Fruit fly (Drosophila melanogaster) whole organism, embryonic: ENCODE measurements around the gene mRpL24.

Experiments used
- Ada2b ChIP-seq: fragments of 200-800 bp; sonication (Bioruptor generic); IDR thresholded peaks from 2 replicates; pipeline ENCODE4 v1.3.6; 2022; ENCODE audit warnings: missing biosample characterization, missing genetic modification characterization
- Antp ChIP-seq: fragments of 200-800 bp; sonication (Bioruptor generic); optimal IDR thresholded peaks from 3 replicates; lab custom pipeline; 2016; ENCODE audit warnings: missing biosample characterization, missing genetic modification characterization
- Bdp1 ChIP-seq: fragments of 200-800 bp; sonication (Bioruptor generic); optimal IDR thresholded peaks from 3 replicates; lab custom pipeline; 2016; ENCODE audit warnings: missing biosample characterization, missing genetic modification characterization
- Bteb2 ChIP-seq: fragments of 200-800 bp; sonication (Bioruptor generic); optimal IDR thresholded peaks from 2 replicates; lab custom pipeline; 2016; ENCODE audit warnings: missing biosample characterization, missing genetic modification characterization
- CG1024 ChIP-seq: fragments of 200-800 bp; sonication (Bioruptor generic); IDR thresholded peaks from 2 replicates; pipeline ENCODE4 v1.3.6; 2022; ENCODE audit warnings: missing biosample characterization, missing genetic modification characterization
- CG10565 ChIP-seq: fragments of 200-800 bp; sonication (Bioruptor generic); optimal IDR thresholded peaks from 3 replicates; lab custom pipeline; 2016; ENCODE audit warnings: missing biosample characterization, mild to moderate bottlenecking, missing genetic modification characterization
- CG10979 ChIP-seq: fragments of 200-800 bp; sonication (Bioruptor generic); optimal IDR thresholded peaks from 2 replicates; lab custom pipeline; 2018; ENCODE audit warnings: missing biosample characterization, mild to moderate bottlenecking, missing genetic modification characterization, moderate library complexity
- CG11456 ChIP-seq: fragments of 200-800 bp; sonication (Bioruptor generic); IDR thresholded peaks from 3 replicates; pipeline ENCODE4 v1.3.6; 2022; ENCODE audit warnings: missing biosample characterization, missing genetic modification characterization
- CG11695 ChIP-seq: fragments of 200-800 bp; sonication (Bioruptor generic); IDR thresholded peaks from 3 replicates; pipeline ENCODE4 v1.3.6; 2022; ENCODE audit warnings: missing biosample characterization, missing genetic modification characterization
- CG12219 ChIP-seq: fragments of 200-800 bp; sonication (Bioruptor generic); optimal IDR thresholded peaks from 3 replicates; lab custom pipeline; 2018; ENCODE audit warnings: missing biosample characterization, mild to moderate bottlenecking, missing genetic modification characterization
- CG12299 ChIP-seq: fragments of 200-800 bp; sonication (Bioruptor generic); optimal IDR thresholded peaks from 2 replicates; lab custom pipeline; 2018; ENCODE audit warnings: missing biosample characterization, mild to moderate bottlenecking, missing genetic modification characterization
- CG12769 ChIP-seq: fragments of 200-800 bp; sonication (Bioruptor generic); optimal IDR thresholded peaks from 2 replicates; lab custom pipeline; 2019; ENCODE audit warnings: missing biosample characterization, mild to moderate bottlenecking, missing genetic modification characterization, moderate library complexity
- CG13424 ChIP-seq: fragments of 200-800 bp; sonication (Bioruptor generic); optimal IDR thresholded peaks from 2 replicates; lab custom pipeline; 2019; ENCODE audit warnings: missing biosample characterization, mild to moderate bottlenecking, missing genetic modification characterization, moderate library complexity
- CG15514 ChIP-seq: fragments of 200-800 bp; sonication (Bioruptor generic); optimal IDR thresholded peaks from 3 replicates; lab custom pipeline; 2017; ENCODE audit warnings: missing biosample characterization, missing genetic modification characterization, mild to moderate bottlenecking, moderate library complexity, missing genetic modification reagents
- CG15601 ChIP-seq: fragments of 200-800 bp; sonication (Bioruptor generic); optimal IDR thresholded peaks from 3 replicates; lab custom pipeline; 2019; ENCODE audit warnings: missing biosample characterization, mild to moderate bottlenecking, missing genetic modification characterization, moderate library complexity
- CG16815 ChIP-seq: fragments of 200-800 bp; sonication (Bioruptor generic); optimal IDR thresholded peaks from 3 replicates; lab custom pipeline; 2017; ENCODE audit warnings: missing biosample characterization, mild to moderate bottlenecking, missing genetic modification characterization
- CG17612 ChIP-seq: fragments of 200-800 bp; sonication (Bioruptor generic); IDR thresholded peaks from 2 replicates; pipeline ENCODE4 v1.3.6; 2022; ENCODE audit warnings: missing biosample characterization, missing genetic modification characterization
- CG31365 ChIP-seq: fragments of 200-800 bp; sonication (Bioruptor generic); optimal IDR thresholded peaks from 2 replicates; lab custom pipeline; 2018; ENCODE audit warnings: missing biosample characterization, mild to moderate bottlenecking, missing genetic modification characterization
- CG3407 ChIP-seq: fragments of 200-800 bp; sonication (Bioruptor generic); optimal IDR thresholded peaks from 2 replicates; lab custom pipeline; 2018; ENCODE audit warnings: missing biosample characterization, mild to moderate bottlenecking, missing genetic modification characterization
- CG3847 ChIP-seq: fragments of 200-800 bp; sonication (Bioruptor generic); IDR thresholded peaks from 2 replicates; pipeline ENCODE4 v1.3.6; 2022; ENCODE audit warnings: missing biosample characterization, missing genetic modification characterization
- CG4360 ChIP-seq: fragments of 200-800 bp; sonication (Bioruptor generic); IDR thresholded peaks from 2 replicates; pipeline ENCODE4 v1.3.6; 2022; ENCODE audit warnings: missing biosample characterization, missing genetic modification characterization
- CG7271 ChIP-seq: fragments of 200-800 bp; sonication (Bioruptor generic); optimal IDR thresholded peaks from 2 replicates; lab custom pipeline; 2018; ENCODE audit warnings: missing biosample characterization, mild to moderate bottlenecking, missing genetic modification characterization, moderate library complexity
- CG7372 ChIP-seq: fragments of 200-800 bp; sonication (Bioruptor generic); IDR thresholded peaks from 2 replicates; pipeline ENCODE4 v1.3.6; 2022; ENCODE audit warnings: missing biosample characterization, missing genetic modification characterization
- CG7963 ChIP-seq: fragments of 200-800 bp; sonication (Bioruptor generic); IDR thresholded peaks from 3 replicates; pipeline ENCODE4 v1.3.6; 2022; ENCODE audit warnings: missing biosample characterization, missing genetic modification characterization; ENCODE audit not compliant: partially characterized antibody
- CG8290 ChIP-seq, 3 experiments: fragments of 200-800 bp; sonication (Bioruptor generic); optimal IDR thresholded peaks; 2 replicates each; lab custom pipeline; 2016 to 2019; ENCODE audit warnings: missing biosample characterization in 3 of 3, missing genetic modification characterization in 3 of 3, mild to moderate bottlenecking in 2 of 3, moderate library complexity in 1 of 3
- Dad ChIP-seq: fragments of 200-800 bp; sonication (Bioruptor generic); optimal IDR thresholded peaks from 3 replicates; lab custom pipeline; 2016; ENCODE audit warnings: missing biosample characterization, missing genetic modification characterization
- Dbx ChIP-seq: fragments of 200-800 bp; sonication (Bioruptor generic); IDR thresholded peaks from 3 replicates; pipeline ENCODE4 v1.3.6; 2022; ENCODE audit warnings: missing biosample characterization, missing genetic modification characterization
- Dref ChIP-seq: fragments of 200-800 bp; sonication (Bioruptor generic); IDR thresholded peaks from 2 replicates; pipeline ENCODE4 v1.3.6; 2022; ENCODE audit warnings: missing biosample characterization, missing genetic modification characterization
- Drgx ChIP-seq: fragments of 200-800 bp; sonication (Bioruptor generic); IDR thresholded peaks from 2 replicates; pipeline ENCODE4 v1.3.6; 2022; ENCODE audit warnings: missing biosample characterization, missing genetic modification characterization
- Fer1 ChIP-seq: fragments of 200-800 bp; sonication (Bioruptor generic); optimal IDR thresholded peaks from 2 replicates; lab custom pipeline; 2017; ENCODE audit warnings: missing biosample characterization, mild to moderate bottlenecking, missing genetic modification characterization
- H2.0 ChIP-seq: fragments of 200-800 bp; sonication (Bioruptor generic); IDR thresholded peaks from 2 replicates; pipeline ENCODE4 v1.3.6; 2022; ENCODE audit warnings: missing biosample characterization, missing genetic modification characterization
- Hr39 ChIP-seq: fragments of >200 bp; optimal IDR thresholded peaks from 2 replicates; lab custom pipeline; 2017
- Mes4 ChIP-seq: fragments of 200-800 bp; sonication (Bioruptor generic); optimal IDR thresholded peaks from 2 replicates; lab custom pipeline; 2016; ENCODE audit warnings: missing biosample characterization, missing genetic modification characterization
- NC2α ChIP-seq: fragments of 200-800 bp; sonication (Bioruptor generic); optimal IDR thresholded peaks from 2 replicates; lab custom pipeline; 2016; ENCODE audit warnings: missing biosample characterization, missing genetic modification characterization
- PHDP ChIP-seq: fragments of 200-800 bp; sonication (Bioruptor generic); optimal IDR thresholded peaks from 3 replicates; lab custom pipeline; 2018; ENCODE audit warnings: missing biosample characterization, mild to moderate bottlenecking, missing genetic modification characterization, moderate library complexity
- Trl ChIP-seq, 3 experiments: fragments of >200 bp in 2 of 3; fragments of 200-800 bp in 1 of 3; sonication (Bioruptor generic) in 1 of 3; optimal IDR thresholded peaks; 2 replicates in 1 of 3; 3 replicates in 2 of 3; lab custom pipeline; 2016 to 2017; ENCODE audit warnings: missing biosample characterization in 1 of 3, missing genetic modification characterization in 1 of 3
- Usf ChIP-seq: fragments of 200-800 bp; sonication (Bioruptor generic); optimal IDR thresholded peaks from 2 replicates; lab custom pipeline; 2017; ENCODE audit warnings: missing genotype, missing biosample characterization, missing genetic modification characterization
- ab ChIP-seq: fragments of 200-800 bp; sonication (Bioruptor generic); optimal IDR thresholded peaks from 2 replicates; lab custom pipeline; 2016; ENCODE audit warnings: missing biosample characterization, missing genetic modification characterization
- amos ChIP-seq: fragments of 200-800 bp; sonication (Bioruptor generic); IDR thresholded peaks from 2 replicates; pipeline ENCODE4 v1.3.6; 2022; ENCODE audit warnings: missing biosample characterization, missing genetic modification characterization; ENCODE audit not compliant: partially characterized antibody
- ara ChIP-seq: fragments of 200-800 bp; sonication (Bioruptor generic); IDR thresholded peaks from 2 replicates; pipeline ENCODE4 v1.3.6; 2022; ENCODE audit warnings: missing biosample characterization, missing genetic modification characterization
- bab2 ChIP-seq: fragments of 200-800 bp; sonication (Bioruptor generic); optimal IDR thresholded peaks from 2 replicates; lab custom pipeline; 2016; ENCODE audit warnings: missing biosample characterization, missing genetic modification characterization
- bsh ChIP-seq, 2 experiments: fragments of 200-800 bp; sonication (Bioruptor generic); optimal IDR thresholded peaks; 2 replicates each; lab custom pipeline; 2017 to 2018; ENCODE audit warnings: mild to moderate bottlenecking in 2 of 2, missing biosample characterization in 2 of 2, missing genetic modification characterization in 2 of 2, moderate library complexity in 1 of 2
- ci ChIP-seq: fragments of 200-800 bp; sonication (Bioruptor generic); IDR thresholded peaks from 3 replicates; pipeline ENCODE4 v1.3.6; 2022; ENCODE audit warnings: missing biosample characterization, missing genetic modification characterization
- crol ChIP-seq: fragments of 200-800 bp; sonication (Bioruptor generic); IDR thresholded peaks from 2 replicates; pipeline ENCODE4 v1.3.6; 2022; ENCODE audit warnings: missing biosample characterization, missing genetic modification characterization
- gce ChIP-seq: fragments of 200-800 bp; sonication (Bioruptor generic); IDR thresholded peaks from 3 replicates; pipeline ENCODE4 v1.3.6; 2022; ENCODE audit warnings: missing biosample characterization, missing genetic modification characterization
- kay ChIP-seq: fragments of 200-800 bp; sonication (Bioruptor generic); optimal IDR thresholded peaks from 2 replicates; lab custom pipeline; 2016; ENCODE audit warnings: missing biosample characterization, missing genetic modification characterization
- kni ChIP-seq: fragments of 200-800 bp; sonication (Bioruptor generic); optimal IDR thresholded peaks from 3 replicates; lab custom pipeline; 2017; ENCODE audit warnings: mild to moderate bottlenecking, missing biosample characterization, missing genetic modification reagents, missing genetic modification characterization
- lbe ChIP-seq: fragments of 200-800 bp; sonication (Bioruptor generic); optimal IDR thresholded peaks from 2 replicates; lab custom pipeline; 2016; ENCODE audit warnings: missing biosample characterization, mild to moderate bottlenecking, missing genetic modification characterization
- maf-S ChIP-seq: fragments of 200-800 bp; sonication (Bioruptor generic); optimal IDR thresholded peaks from 2 replicates; lab custom pipeline; 2016; ENCODE audit warnings: missing biosample characterization, missing genetic modification characterization
- pnt ChIP-seq: fragments of 200-800 bp; sonication (Bioruptor generic); optimal IDR thresholded peaks from 3 replicates; lab custom pipeline; 2016; ENCODE audit warnings: missing biosample characterization, missing genetic modification characterization
- tap ChIP-seq: fragments of 200-800 bp; optimal IDR thresholded peaks from 3 replicates; lab custom pipeline; 2019; ENCODE audit warnings: missing biosample characterization, mild to moderate bottlenecking, missing genetic modification characterization, moderate library complexity
- z ChIP-seq: fragments of 200-800 bp; sonication (Bioruptor generic); IDR thresholded peaks from 3 replicates; pipeline ENCODE4 v1.3.6; 2022; ENCODE audit warnings: missing biosample characterization, missing genetic modification characterization

The mRpL24 gene

dm6 chr2L:4930541-4930940 is 14.6 kb downstream of the mRpL24 start (continued):
- TF ChIP-seq tap (tag; lab: Kevin White, UChicago) (peak; percentile 8), CG11695 (0 out of 3 replicates have a peak, but pooled peaks have one; percentile 13), ara (GFP tag; lab: Robert Waterston, UW) (peak; percentile 39; the same call in 1 of the 2 replicates), CG7963 (GFP tag; lab: Robert Waterston, UW) (no peak), amos (no peak), CG3847 (no peak), CG10565 (GFP tag; lab: Kevin White, UChicago) (no peak), crol (GFP tag; lab: Robert Waterston, UW) (no peak), Fer1 (GFP tag; lab: Kevin White, UChicago) (no peak), CG11456 (GFP tag; lab: Robert Waterston, UW) (no peak), CG15514 (GFP tag; lab: Kevin White, UChicago) (no peak), Usf (GFP tag; lab: Kevin White, UChicago) (no peak), Mes4 (GFP tag; lab: Kevin White, UChicago) (no peak), Drgx (GFP tag; lab: Robert Waterston, UW) (peak; percentile 44), bab2 (GFP tag; lab: Kevin White, UChicago) (no peak), ci (peak; percentile 68; the same call in 2 of the 3 replicates), CG12299 (tag; lab: Kevin White, UChicago) (no peak), CG12219 (no peak), lbe (GFP tag; lab: Kevin White, UChicago) (no peak)

dm6 chr2L:4928340-4928739 is 16.8 kb downstream of the mRpL24 start:
- TF ChIP-seq Bdp1 (GFP tag; lab: Kevin White, UChicago) = no peak
- TF ChIP-seq CG13424 (tag; lab: Kevin White, UChicago) = no peak
- TF ChIP-seq PHDP (tag; lab: Kevin White, UChicago) = no peak
- TF ChIP-seq bsh (GFP tag; optimal IDR thresholded peaks at IDR 0.05; lab: Kevin White, UChicago) = no peak
- no peak for TF ChIP-seq pnt
- TF ChIP-seq CG8290 (GFP tag; optimal IDR thresholded peaks at IDR 0.05; lab: Kevin White, UChicago) = no peak
- TF ChIP-seq CG8290 (tag; optimal IDR thresholded peaks at IDR 0.05; lab: Kevin White, UChicago) = no peak
- no peak for TF ChIP-seq CG4360 (GFP tag; lab: Robert Waterston, UW)
- no peak for TF ChIP-seq CG31365
- TF ChIP-seq z (GFP tag; lab: Robert Waterston, UW) = no peak
- no peak for TF ChIP-seq H2.0 (GFP tag; lab: Robert Waterston, UW)
- no peak for TF ChIP-seq Hr39
- no peak for TF ChIP-seq CG12769 (tag; lab: Kevin White, UChicago)
- no peak for TF ChIP-seq Ada2b
- no peak for TF ChIP-seq gce (GFP tag; lab: Robert Waterston, UW)
- TF ChIP-seq CG10979 (tag; lab: Kevin White, UChicago) = no peak
- TF ChIP-seq Trl (optimal IDR thresholded peaks at IDR 0.05; lab: Kevin White, UChicago) = no peak
- TF ChIP-seq Trl (GFP tag; optimal IDR thresholded peaks at IDR 0.05; lab: Kevin White, UChicago) = no peak
- TF ChIP-seq CG3407 (GFP tag; lab: Kevin White, UChicago) = no peak
- TF ChIP-seq CG1024 = no peak
- peak; percentile 98 for TF ChIP-seq CG15601 (tag; lab: Kevin White, UChicago)
- TF ChIP-seq ab (GFP tag; lab: Kevin White, UChicago) = no peak
- no peak for TF ChIP-seq maf-S (GFP tag; lab: Kevin White, UChicago)
- TF ChIP-seq kni = no peak
- no peak for TF ChIP-seq CG17612
- no peak for TF ChIP-seq Antp (GFP tag; lab: Kevin White, UChicago)
- TF ChIP-seq NC2α (GFP tag; lab: Kevin White, UChicago) = no peak
- TF ChIP-seq Dad (GFP tag; lab: Kevin White, UChicago) = no peak
- TF ChIP-seq Bteb2 (GFP tag; lab: Kevin White, UChicago) = no peak
- TF ChIP-seq CG7271 (tag; lab: Kevin White, UChicago) = no peak
- TF ChIP-seq CG16815 = no peak
- TF ChIP-seq Dbx (GFP tag; lab: Robert Waterston, UW) = peak; percentile 57; the same call in 1 of the 3 replicates
- no peak for TF ChIP-seq kay (GFP tag; lab: Kevin White, UChicago)
- TF ChIP-seq CG7372 (GFP tag; lab: Robert Waterston, UW) = no peak
- no peak for TF ChIP-seq Dref (GFP tag; lab: Robert Waterston, UW)
